Worm (Caenorhabditis elegans): ENCODE measurements around the gene tag-278.

- no peak for TF ChIP-seq unc-86 (tag; optimal IDR thresholded peaks at IDR 0.05)
- no peak for TF ChIP-seq eyg-1 (tag; optimal IDR thresholded peaks at IDR 0.05)
- no peak for TF ChIP-seq fkh-6 (tag; optimal IDR thresholded peaks at IDR 0.05)
- TF ChIP-seq pha-2 (tag; optimal IDR thresholded peaks at IDR 0.05), result no peak
- TF ChIP-seq pros-1 (tag; optimal IDR thresholded peaks at IDR 0.05), result no peak
- no peak for TF ChIP-seq nhr-11 (tag; optimal IDR thresholded peaks at IDR 0.05)
- no peak for TF ChIP-seq pha-4 (tag; optimal IDR thresholded peaks at IDR 0.05)
- TF ChIP-seq ceh-6 (GFP tag; optimal IDR thresholded peaks at IDR 0.05), result no peak
- no peak for TF ChIP-seq madf-2 (tag; optimal IDR thresholded peaks at IDR 0.05)
- no peak for TF ChIP-seq npax-4 (tag; optimal IDR thresholded peaks at IDR 0.05)
These were observed 40.0 kb upstream of the tag-278 start, which contains the start of gene aex-4 for ce11 chrX:3728970-3729369.

Measured in whole organism, late embryonic.